Worm (Caenorhabditis elegans) whole organism, mixed stage, embryonic: ENCODE measurements around the gene C48D1.9.

Experiments used
- M03D4.4 ChIP-seq: sonication (generic microtip); optimal IDR thresholded peaks from 2 replicates; lab custom pipeline; 2017; ENCODE audit warnings: mild to moderate bottlenecking, missing genetic modification characterization, missing compliant biosample characterization
- bed-3 ChIP-seq: fragments of 200-800 bp; sonication (Bioruptor generic); optimal IDR thresholded peaks from 3 replicates; lab custom pipeline; 2018; ENCODE audit warnings: mild to moderate bottlenecking, missing genetic modification characterization, moderate library complexity, missing compliant biosample characterization
- blmp-1 ChIP-seq: fragments of 150-350 bp; optimal IDR thresholded peaks from 2 replicates; lab custom pipeline; 2014; ENCODE audit warnings: missing biosample characterization, missing genetic modification characterization
- ceh-39 ChIP-seq: fragments of 150-350 bp; optimal IDR thresholded peaks from 2 replicates; lab custom pipeline; 2014; ENCODE audit warnings: missing biosample characterization, missing genetic modification characterization
- ceh-43 ChIP-seq: fragments of 200-800 bp; sonication (Bioruptor generic); optimal IDR thresholded peaks from 2 replicates; lab custom pipeline; 2018; ENCODE audit warnings: mild to moderate bottlenecking, missing genetic modification characterization, moderate library complexity, missing compliant biosample characterization
- ceh-83 ChIP-seq: fragments of 200-800 bp; sonication (Bioruptor generic); optimal IDR thresholded peaks from 2 replicates; lab custom pipeline; 2018; ENCODE audit warnings: mild to moderate bottlenecking, missing genetic modification characterization, missing compliant biosample characterization
- ces-1 ChIP-seq: fragments of 150-350 bp; optimal IDR thresholded peaks from 2 replicates; lab custom pipeline; 2014; ENCODE audit warnings: missing biosample characterization, missing genetic modification reagents, missing genetic modification characterization
- cnd-1 ChIP-seq: fragments of 200-800 bp; sonication (Bioruptor generic); optimal IDR thresholded peaks from 2 replicates; lab custom pipeline; 2018; ENCODE audit warnings: mild to moderate bottlenecking, missing genetic modification characterization, missing compliant biosample characterization
- drap-1 ChIP-seq: fragments of 200-800 bp; sonication (Bioruptor generic); optimal IDR thresholded peaks from 3 replicates; lab custom pipeline; 2018; ENCODE audit warnings: mild to moderate bottlenecking, missing genetic modification characterization, missing compliant biosample characterization
- elt-1 ChIP-seq: sonication (generic microtip); optimal IDR thresholded peaks from 2 replicates; lab custom pipeline; 2017; ENCODE audit warnings: missing genetic modification characterization, mild to moderate bottlenecking, missing compliant biosample characterization, antibody characterized with exemption, moderate library complexity, borderline replicate concordance; ENCODE audit not compliant: insufficient read depth
- flh-1 ChIP-seq: fragments of 200-800 bp; sonication (Bioruptor generic); optimal IDR thresholded peaks from 2 replicates; lab custom pipeline; 2018; ENCODE audit warnings: mild to moderate bottlenecking, missing genetic modification characterization, moderate library complexity, missing compliant biosample characterization
- ham-2 ChIP-seq: fragments of 200-800 bp; sonication (Bioruptor generic); optimal IDR thresholded peaks from 2 replicates; lab custom pipeline; 2018; ENCODE audit warnings: mild to moderate bottlenecking, missing genetic modification characterization, missing compliant biosample characterization
- hlh-1 ChIP-seq: fragments of 150-350 bp; optimal IDR thresholded peaks from 2 replicates; lab custom pipeline; 2014; ENCODE audit warnings: missing biosample characterization, missing genetic modification reagents, missing genetic modification characterization
- lin-32 ChIP-seq: fragments of 200-800 bp; sonication (Bioruptor generic); optimal IDR thresholded peaks from 2 replicates; lab custom pipeline; 2018; ENCODE audit warnings: mild to moderate bottlenecking, missing genetic modification characterization, missing compliant biosample characterization
- lsy-2 ChIP-seq: fragments of 150-350 bp; optimal IDR thresholded peaks from 2 replicates; lab custom pipeline; 2014; ENCODE audit warnings: missing biosample characterization, missing genetic modification characterization
- mep-1 ChIP-seq: fragments of 150-350 bp; optimal IDR thresholded peaks from 2 replicates; lab custom pipeline; 2017; ENCODE audit warnings: missing biosample characterization, missing genetic modification reagents, missing genetic modification characterization, inconsistent platforms
- mls-2 ChIP-seq: sonication (generic microtip); optimal IDR thresholded peaks from 2 replicates; lab custom pipeline; 2016; ENCODE audit warnings: mild to moderate bottlenecking, missing genetic modification characterization, moderate library complexity, missing compliant biosample characterization
- nhr-12 ChIP-seq: fragments of 150-350 bp; optimal IDR thresholded peaks from 2 replicates; lab custom pipeline; 2014; ENCODE audit warnings: missing biosample characterization, missing genetic modification characterization
- nhr-2 ChIP-seq: fragments of 150-350 bp; optimal IDR thresholded peaks from 2 replicates; lab custom pipeline; 2014; ENCODE audit warnings: missing biosample characterization, missing genetic modification characterization
- nhr-237 ChIP-seq: fragments of 150-350 bp; optimal IDR thresholded peaks from 2 replicates; lab custom pipeline; 2014; ENCODE audit warnings: missing biosample characterization, missing genetic modification characterization
- nhr-28 ChIP-seq: fragments of 150-350 bp; optimal IDR thresholded peaks from 2 replicates; lab custom pipeline; 2014; ENCODE audit warnings: missing biosample characterization, missing genetic modification characterization
- nhr-76 ChIP-seq: sonication (generic microtip); optimal IDR thresholded peaks from 2 replicates; lab custom pipeline; 2017; ENCODE audit warnings: missing biosample characterization, missing genetic modification characterization
- pha-4 ChIP-seq: fragments of 150-350 bp; optimal IDR thresholded peaks from 2 replicates; lab custom pipeline; 2018; ENCODE audit warnings: missing biosample characterization, missing genetic modification reagents, missing genetic modification characterization
- sem-2 ChIP-seq: fragments of 200-800 bp; sonication (Bioruptor generic); optimal IDR thresholded peaks from 2 replicates; lab custom pipeline; 2018; ENCODE audit warnings: mild to moderate bottlenecking, missing genetic modification characterization, missing compliant biosample characterization
- snpc-4 ChIP-seq: fragments of 150-350 bp; optimal IDR thresholded peaks from 2 replicates; lab custom pipeline; 2014; ENCODE audit warnings: missing biosample characterization, missing genetic modification characterization
- sptf-1 ChIP-seq: sonication (generic microtip); optimal IDR thresholded peaks from 2 replicates; lab custom pipeline; 2017; ENCODE audit warnings: mild to moderate bottlenecking, missing genetic modification characterization, moderate library complexity, missing compliant biosample characterization
- tbx-8 ChIP-seq: fragments of 200-800 bp; sonication (Bioruptor generic); optimal IDR thresholded peaks from 2 replicates; lab custom pipeline; 2018; ENCODE audit warnings: mild to moderate bottlenecking, missing genetic modification characterization, moderate library complexity, missing compliant biosample characterization
- unc-62 ChIP-seq: fragments of 150-350 bp; optimal IDR thresholded peaks from 2 replicates; lab custom pipeline; 2014; ENCODE audit warnings: missing biosample characterization, missing genetic modification reagents, missing genetic modification characterization
- zip-8 ChIP-seq: fragments of 150-350 bp; optimal IDR thresholded peaks from 2 replicates; lab custom pipeline; 2014; ENCODE audit warnings: missing biosample characterization, missing genetic modification characterization
- ztf-11 ChIP-seq: fragments of 150-350 bp; optimal IDR thresholded peaks from 2 replicates; lab custom pipeline; 2014; ENCODE audit warnings: missing biosample characterization, missing genetic modification characterization

C48D1.9 gene

ce11 chrIV:13193239-13193638, 16.2 kb downstream of the C48D1.9 start, which contains the start of gene F58D2.5:
TSS of gene F58D2.5 (minus strand) at chrIV:13193339.
- TF ChIP-seq nhr-12 (tag; lab: Kevin White, UChicago) (no peak), nhr-28 (no peak), lsy-2 (tag; lab: Kevin White, UChicago) (no peak), cnd-1 (tag; lab: Kevin White, UChicago) (no peak), ztf-11 (tag; lab: Kevin White, UChicago) (no peak), sem-2 (no peak), mls-2 (tag; lab: Kevin White, UChicago) (no peak), ceh-43 (GFP tag; lab: Kevin White, UChicago) (no peak), flh-1 (GFP tag; lab: Kevin White, UChicago) (no peak), bed-3 (no peak), ceh-39 (tag; lab: Kevin White, UChicago) (no peak), blmp-1 (tag; lab: Kevin White, UChicago) (no peak), pha-4 (tag; lab: Kevin White, UChicago) (no peak), ham-2 (no peak), ces-1 (GFP tag; lab: Kevin White, UChicago) (no peak), snpc-4 (tag; lab: Kevin White, UChicago) (no peak), nhr-76 (tag; lab: Kevin White, UChicago) (no peak), nhr-237 (no peak), elt-1 (tag; lab: Kevin White, UChicago) (no peak), hlh-1 (tag; lab: Kevin White, UChicago) (no peak)

DNA sequence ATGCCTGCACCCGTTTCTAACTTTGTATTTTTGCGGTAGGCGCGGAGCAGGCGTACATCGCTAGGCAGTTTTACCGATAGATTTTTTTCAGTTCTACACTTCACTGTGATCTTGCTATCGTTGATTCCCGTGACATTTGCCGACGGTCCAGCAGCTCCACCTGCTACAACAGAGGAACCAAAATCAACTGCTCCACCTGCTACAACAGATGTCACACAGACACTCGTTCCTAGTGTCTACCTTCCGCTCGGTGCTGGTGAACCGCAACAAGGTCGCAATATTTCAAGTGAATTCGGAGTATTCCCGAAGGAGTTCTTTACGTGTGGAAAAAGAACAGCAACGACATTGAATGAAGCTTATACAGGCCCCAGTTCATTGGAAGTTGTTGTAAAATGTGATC, 19.4 kb downstream of the C48D1.9 start:
- TF ChIP-seq tbx-8 (GFP tag; lab: Kevin White, UChicago) (no peak), lin-32 (GFP tag; lab: Kevin White, UChicago) (peak; percentile 83), nhr-28 (no peak), sem-2 (no peak), M03D4.4 (tag; lab: Kevin White, UChicago) (no peak)

DNA sequence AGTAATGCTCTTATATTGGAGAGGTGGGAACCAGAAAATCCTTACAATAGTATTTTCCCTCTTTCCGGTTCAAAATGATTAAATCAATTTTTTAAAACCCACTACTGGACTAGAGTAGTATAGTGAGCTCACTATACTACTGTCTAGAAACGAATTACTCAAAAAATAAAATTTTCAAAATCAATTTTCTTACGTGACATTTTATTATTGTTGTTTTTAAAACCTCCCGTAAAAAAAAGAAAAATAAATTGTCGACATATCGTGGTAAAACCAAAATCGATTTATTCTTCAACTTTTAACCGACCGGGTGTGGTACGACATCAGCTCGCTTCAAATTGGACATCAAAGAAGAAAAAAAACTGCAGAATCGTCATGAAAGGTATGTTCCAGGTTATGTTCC, 20.0 kb downstream of the C48D1.9 start, which contains the start of gene F58D2.2:
Gene F58D2.2 (plus strand): TSS at position 301 of the 400 bp plus-strand sequence.
- TF ChIP-seq drap-1 (GFP tag; lab: Kevin White, UChicago) = no peak
- TF ChIP-seq cnd-1 (tag; lab: Kevin White, UChicago) = no peak
- TF ChIP-seq nhr-12 (tag; lab: Kevin White, UChicago) = no peak
- no peak for TF ChIP-seq ceh-39 (tag; lab: Kevin White, UChicago)
- no peak for TF ChIP-seq hlh-1 (tag; lab: Kevin White, UChicago)
- TF ChIP-seq zip-8 = no peak
- no peak for TF ChIP-seq sptf-1

DNA sequence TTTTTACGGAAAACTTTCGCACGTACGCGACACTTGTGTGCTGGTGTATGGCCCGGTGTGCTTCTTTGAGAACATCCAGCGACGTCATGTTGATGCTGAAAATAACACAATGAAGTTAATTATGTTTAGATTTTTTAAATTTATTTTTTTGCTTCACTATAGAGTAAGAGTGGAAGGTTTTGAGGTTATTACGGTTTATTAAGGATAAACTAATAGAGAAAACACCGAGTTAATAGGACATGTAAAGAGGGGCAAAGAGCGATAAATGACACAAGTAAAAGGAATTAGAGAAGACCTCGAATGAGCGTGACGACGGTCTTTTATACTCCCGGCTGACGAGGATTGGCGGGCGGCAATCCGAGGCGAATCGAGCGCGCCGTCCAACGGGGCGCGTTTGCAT, 20.5 kb downstream of the C48D1.9 start, which contains the start of gene F58D2.4:
Gene F58D2.4 (minus strand): TSS at position 101 of the 400 bp plus-strand sequence.
- TF ChIP-seq elt-1 (tag; lab: Kevin White, UChicago) (no peak), unc-62 (GFP tag; lab: Kevin White, UChicago) (no peak), hlh-1 (tag; lab: Kevin White, UChicago) (no peak), ham-2 (no peak), ceh-83 (GFP tag; lab: Kevin White, UChicago) (no peak), flh-1 (GFP tag; lab: Kevin White, UChicago) (no peak), sem-2 (no peak), drap-1 (GFP tag; lab: Kevin White, UChicago) (no peak), ceh-39 (tag; lab: Kevin White, UChicago) (no peak), zip-8 (no peak), tbx-8 (GFP tag; lab: Kevin White, UChicago) (no peak), cnd-1 (tag; lab: Kevin White, UChicago) (no peak), nhr-2 (tag; lab: Kevin White, UChicago) (no peak), mep-1 (tag; lab: Kevin White, UChicago) (no peak), nhr-76 (tag; lab: Kevin White, UChicago) (no peak), M03D4.4 (tag; lab: Kevin White, UChicago) (no peak), ceh-43 (GFP tag; lab: Kevin White, UChicago) (no peak), ztf-11 (tag; lab: Kevin White, UChicago) (no peak)

- TF ChIP-seq zip-8 = no peak
- TF ChIP-seq nhr-2 (tag; lab: Kevin White, UChicago) = no peak
- TF ChIP-seq lin-32 (GFP tag; lab: Kevin White, UChicago) = no peak
These were observed 28.7 kb downstream of the C48D1.9 start, which contains the start of gene F58D2.3 for ce11 chrIV:13180723-13181122. TSS of gene F58D2.3 (minus strand) at chrIV:13180823.
